Worm (Caenorhabditis elegans) whole organism, L1 larva: ENCODE data around the gene dhs-6.

Source experiments
- C34B4.2 ChIP-seq: sonication (generic microtip); optimal IDR thresholded peaks from 2 replicates; lab custom pipeline; 2017; ENCODE audit warnings: mild to moderate bottlenecking, missing genetic modification characterization, missing compliant biosample characterization
- alr-1 ChIP-seq: fragments of 200-800 bp; sonication (Bioruptor generic); optimal IDR thresholded peaks from 2 replicates; lab custom pipeline; 2018; ENCODE audit warnings: borderline replicate concordance, mild to moderate bottlenecking, missing genetic modification characterization, missing compliant biosample characterization
- elt-3 ChIP-seq, 6 experiments: fragments of 150-350 bp in 1 of 6; sonication (generic microtip); optimal IDR thresholded peaks; 2 replicates each; lab custom pipeline; 2017 to 2018; ENCODE audit warnings: missing biosample characterization in 6 of 6, missing genetic modification characterization in 6 of 6, inconsistent platforms in 1 of 6
- hpl-2 ChIP-seq: fragments of 150-350 bp; optimal IDR thresholded peaks from 2 replicates; lab custom pipeline; 2014; ENCODE audit warnings: missing biosample characterization, missing genetic modification reagents, missing genetic modification characterization
- nhr-28 ChIP-seq: fragments of 150-350 bp; optimal IDR thresholded peaks from 2 replicates; lab custom pipeline; 2014; ENCODE audit warnings: missing biosample characterization, missing genetic modification characterization
- pax-3 ChIP-seq: fragments of 200-800 bp; sonication (Bioruptor generic); optimal IDR thresholded peaks from 2 replicates; lab custom pipeline; 2018; ENCODE audit warnings: mild to moderate bottlenecking, missing genetic modification characterization, moderate library complexity, missing compliant biosample characterization
- snpc-4 ChIP-seq: fragments of 150-350 bp; optimal IDR thresholded peaks from 2 replicates; lab custom pipeline; 2014; ENCODE audit warnings: missing biosample characterization, missing genetic modification characterization
- tbx-2 ChIP-seq: sonication (generic microtip); optimal IDR thresholded peaks from 2 replicates; lab custom pipeline; 2016; ENCODE audit warnings: missing genetic modification characterization, missing compliant biosample characterization

DNA sequence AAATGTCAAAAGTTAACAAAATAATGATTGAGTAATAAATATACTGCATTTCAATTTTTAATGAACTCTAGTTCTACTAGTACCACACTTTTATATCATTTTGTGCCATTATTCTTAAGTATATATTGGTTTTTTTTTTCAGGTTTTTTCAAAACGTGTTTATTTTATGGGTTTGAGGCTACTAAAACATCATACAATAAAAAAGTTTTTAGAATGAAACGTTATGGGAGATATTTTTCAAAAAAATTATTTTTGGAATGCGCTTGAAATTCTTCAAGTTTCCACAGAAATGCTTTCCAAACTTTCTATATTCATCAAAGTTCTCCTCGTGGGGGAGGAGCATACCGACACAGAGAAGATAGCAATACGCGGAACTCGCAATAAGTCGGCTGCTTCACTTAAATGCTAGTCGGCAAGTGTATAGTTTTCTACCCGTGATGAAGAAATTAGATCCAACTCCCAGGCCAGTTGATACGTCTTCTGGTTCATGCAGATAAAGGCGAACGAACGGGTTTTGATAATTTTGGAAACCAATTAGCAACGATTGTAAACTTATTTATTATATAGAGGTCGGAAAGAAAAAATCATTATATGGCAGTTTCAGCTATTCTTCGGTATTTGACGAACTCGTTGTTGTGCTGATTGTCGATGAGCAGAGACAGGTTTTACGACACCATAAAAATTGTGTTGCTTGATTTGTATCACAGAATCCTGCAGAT lies 19.6 kb downstream of the dhs-6 start, which contains the start of gene C17G10.10:
- TF ChIP-seq hpl-2 (GFP tag; lab: Kevin White, UChicago) (peak; percentile 57), elt-3 (tag; optimal IDR thresholded peaks at IDR 0.05; lab: Kevin White, UChicago) (peak in 5 of 6 experiments; percentile 3 to 79 (median 48)), nhr-28 (tag; lab: Kevin White, UChicago) (no peak), C34B4.2 (tag; lab: Kevin White, UChicago) (no peak), snpc-4 (tag; lab: Kevin White, UChicago) (peak; percentile 99), alr-1 (tag; lab: Kevin White, UChicago) (no peak), tbx-2 (tag; lab: Kevin White, UChicago) (peak; percentile 73), pax-3 (tag; lab: Kevin White, UChicago) (peak; percentile 19)
